1 worm cellular context compared by ENCODE assay signal in genomic region chrV:20402842-20403241, ce11.
TF ChIP-seq lines count a peak whose summit lies in the region.

No protein-coding gene starts in this region.

TF ChIP-seq in whole organism, L1 larva, 84 proteins besides CTCF, POLR2A, EP300 and RAD21 (continued from another document):
- TF ChIP-seq ztf-11 (tag; optimal IDR thresholded peaks at IDR 0.05; lab: Kevin White, UChicago) (no peak), dsc-1 (tag; optimal IDR thresholded peaks at IDR 0.05; lab: Kevin White, UChicago) (no peak), ama-1 (optimal IDR thresholded peaks at IDR 0.05; lab: Kevin White, UChicago) (no peak), C34B4.2 (tag; optimal IDR thresholded peaks at IDR 0.05; lab: Kevin White, UChicago) (no peak), ceh-82 (tag; optimal IDR thresholded peaks at IDR 0.05; lab: Kevin White, UChicago) (no peak), ceh-8 (GFP tag; optimal IDR thresholded peaks at IDR 0.05; lab: Kevin White, UChicago) (no peak), blmp-1 (tag; optimal IDR thresholded peaks at IDR 0.05; lab: Kevin White, UChicago) (no peak), nhr-12 (tag; optimal IDR thresholded peaks at IDR 0.05; lab: Kevin White, UChicago) (no peak), nhr-85 (tag; lab: Kevin White, UChicago) (no peak), skn-1 (tag; optimal IDR thresholded peaks at IDR 0.05; lab: Kevin White, UChicago) (no peak), swsn-7 (tag; optimal IDR thresholded peaks at IDR 0.05; lab: Kevin White, UChicago) (peak; percentile 37), mab-9 (GFP tag; IDR thresholded peaks at IDR 0.05; lab: Robert Waterston, UW) (no peak), nhr-71 (tag; optimal IDR thresholded peaks at IDR 0.05; lab: Kevin White, UChicago) (peak; percentile 86), sptf-1 (tag; optimal IDR thresholded peaks at IDR 0.05; lab: Kevin White, UChicago) (no peak), ztf-4 (tag; optimal IDR thresholded peaks at IDR 0.05; lab: Kevin White, UChicago) (no peak), mep-1 (tag; optimal IDR thresholded peaks at IDR 0.05; lab: Kevin White, UChicago) (no peak), nhr-11 (tag; optimal IDR thresholded peaks at IDR 0.05; lab: Kevin White, UChicago) (peak; percentile 59), fkh-10 (GFP tag; optimal IDR thresholded peaks at IDR 0.05; lab: Kevin White, UChicago) (no peak), nhr-90 (tag; optimal IDR thresholded peaks at IDR 0.05; lab: Kevin White, UChicago; ENCODE audit: poor library complexity) (no peak), aly-2 (tag; optimal IDR thresholded peaks at IDR 0.05; lab: Kevin White, UChicago) (no peak), pag-3 (tag; optimal IDR thresholded peaks at IDR 0.05; lab: Kevin White, UChicago; ENCODE audit: borderline replicate concordance, insufficient read depth) (no peak), grh-1 (GFP tag; IDR thresholded peaks at IDR 0.05; lab: Robert Waterston, UW) (no peak), ceh-63 (GFP tag; optimal IDR thresholded peaks at IDR 0.05; lab: Kevin White, UChicago) (no peak), isw-1 (GFP tag; IDR thresholded peaks at IDR 0.05; lab: Robert Waterston, UW) (no peak), lin-15B (tag; optimal IDR thresholded peaks at IDR 0.05; lab: Kevin White, UChicago) (no peak), sup-37 (GFP tag; optimal IDR thresholded peaks at IDR 0.05; lab: Kevin White, UChicago) (no peak), unc-30 (tag; optimal IDR thresholded peaks at IDR 0.05; lab: Kevin White, UChicago) (no peak), vab-15 (tag; optimal IDR thresholded peaks at IDR 0.05; lab: Kevin White, UChicago) (no peak), tlp-1 (tag; optimal IDR thresholded peaks at IDR 0.05; lab: Kevin White, UChicago) (no peak), zip-4 (GFP tag; optimal IDR thresholded peaks at IDR 0.05; lab: Kevin White, UChicago) (no peak), pqm-1 (tag; optimal IDR thresholded peaks at IDR 0.05; lab: Kevin White, UChicago) (no peak), fos-1 (tag; optimal IDR thresholded peaks at IDR 0.05; lab: Kevin White, UChicago) (peak; percentile 72), xbp-1 (tag; optimal IDR thresholded peaks at IDR 0.05; lab: Kevin White, UChicago) (no peak), dpl-1 (GFP tag; optimal IDR thresholded peaks at IDR 0.05; lab: Kevin White, UChicago) (no peak), rnt-1 (tag; optimal IDR thresholded peaks at IDR 0.05; lab: Kevin White, UChicago) (no peak), jun-1 (tag; optimal IDR thresholded peaks at IDR 0.05; lab: Kevin White, UChicago) (no peak), F16B12.6 (tag; optimal IDR thresholded peaks at IDR 0.05; lab: Kevin White, UChicago) (no peak), elt-2 (tag; optimal IDR thresholded peaks at IDR 0.05; lab: Kevin White, UChicago) (no peak), nhr-47 (tag; optimal IDR thresholded peaks at IDR 0.05; lab: Kevin White, UChicago) (peak; percentile 84), nhr-77 (tag; optimal IDR thresholded peaks at IDR 0.05; lab: Kevin White, UChicago) (no peak), ets-5 (GFP tag; IDR thresholded peaks at IDR 0.05; lab: Robert Waterston, UW) (no peak), hlh-17 (GFP tag; optimal IDR thresholded peaks at IDR 0.05; lab: Kevin White, UChicago; ENCODE audit: borderline replicate concordance) (no peak), ces-1 (GFP tag; optimal IDR thresholded peaks at IDR 0.05; lab: Kevin White, UChicago) (no peak), irx-1 (tag; optimal IDR thresholded peaks at IDR 0.05; lab: Kevin White, UChicago) (no peak), alr-1 (tag; optimal IDR thresholded peaks at IDR 0.05; lab: Kevin White, UChicago; ENCODE audit: borderline replicate concordance) (no peak), ceh-90 (tag; optimal IDR thresholded peaks at IDR 0.05; lab: Kevin White, UChicago) (no peak), nhr-20 (tag; optimal IDR thresholded peaks at IDR 0.05; lab: Kevin White, UChicago) (no peak), unc-62 (GFP tag; optimal IDR thresholded peaks at IDR 0.05; lab: Kevin White, UChicago) (no peak), C16A3.4 (tag; optimal IDR thresholded peaks at IDR 0.05; lab: Kevin White, UChicago) (no peak), fkh-8 (tag; optimal IDR thresholded peaks at IDR 0.05; lab: Kevin White, UChicago) (peak; percentile 95), aha-1 (tag; optimal IDR thresholded peaks at IDR 0.05; lab: Kevin White, UChicago) (no peak), hlh-4 (tag; optimal IDR thresholded peaks at IDR 0.05; lab: Kevin White, UChicago) (no peak), hpl-2 (GFP tag; optimal IDR thresholded peaks at IDR 0.05; lab: Kevin White, UChicago) (no peak), pax-3 (tag; optimal IDR thresholded peaks at IDR 0.05; lab: Kevin White, UChicago) (peak; percentile 51), nhr-76 (tag; optimal IDR thresholded peaks at IDR 0.05; lab: Kevin White, UChicago) (no peak), fkh-4 (tag; optimal IDR thresholded peaks at IDR 0.05; lab: Kevin White, UChicago; ENCODE audit: borderline replicate concordance) (no peak), nhr-28 (tag; optimal IDR thresholded peaks at IDR 0.05; lab: Kevin White, UChicago) (no peak), sox-4 (tag; optimal IDR thresholded peaks at IDR 0.05; lab: Kevin White, UChicago) (peak; percentile 53), unc-86 (tag; optimal IDR thresholded peaks at IDR 0.05; lab: Kevin White, UChicago) (peak; percentile 22), lin-14 (GFP tag; optimal IDR thresholded peaks at IDR 0.05; lab: Kevin White, UChicago) (peak; percentile 46), mef-2 (tag; optimal IDR thresholded peaks at IDR 0.05; lab: Kevin White, UChicago) (no peak)
